Worm (Caenorhabditis elegans) whole organism, dauer: ENCODE data around the gene F35E8.6.
"Not testable (repeated sequence)": the region's sequence is repeated elsewhere in the genome, so short reads cannot be mapped to it uniquely, and the experiment has no call there.

Experiments
- unc-62 ChIP-seq: sonication (generic microtip); optimal IDR thresholded peaks from 2 replicates; lab custom pipeline; 2017; ENCODE audit warnings: missing biosample characterization, missing genetic modification reagents, missing genetic modification characterization

F35E8.6 gene

ce11 chrV:15891279-15891678 is 20.7 kb upstream of the F35E8.6 start:
- no peak for TF ChIP-seq unc-62 (GFP tag; lab: Kevin White, UChicago)

- no peak for TF ChIP-seq unc-62 (GFP tag; lab: Kevin White, UChicago)
These were observed 20.2 kb upstream of the F35E8.6 start, which contains the start of gene T06C12.12 for ce11 chrV:15891761-15892160. Gene T06C12.12, plus strand, starts transcription at chrV:15892061.

ce11 chrV:15892696-15893095 is 19.3 kb upstream of the F35E8.6 start, which contains the start of gene T06C12.11:
Gene T06C12.11, plus strand, starts transcription at chrV:15892996.
- TF ChIP-seq unc-62 (GFP tag; lab: Kevin White, UChicago), result no peak

ce11 chrV:15896671-15897070 is 15.3 kb upstream of the F35E8.6 start, which contains the start of gene nhr-213:
Gene nhr-213, minus strand, starts transcription at chrV:15896771.
- no peak for TF ChIP-seq unc-62 (GFP tag; lab: Kevin White, UChicago)

ce11 chrV:15897696-15898095 is 14.3 kb upstream of the F35E8.6 start, which contains the start of gene str-60:
Gene str-60, plus strand, starts transcription at chrV:15897996.
- no peak for TF ChIP-seq unc-62 (GFP tag; lab: Kevin White, UChicago)

ce11 chrV:15899696-15900095 is 12.3 kb upstream of the F35E8.6 start, which contains the start of gene T06C12.14:
Gene T06C12.14, plus strand, starts transcription at chrV:15899996.
- TF ChIP-seq unc-62 (GFP tag; lab: Kevin White, UChicago), result no peak

- no peak for TF ChIP-seq unc-62 (GFP tag; lab: Kevin White, UChicago)
These were observed 11.4 kb upstream of the F35E8.6 start for ce11 chrV:15900564-15900963.

- TF ChIP-seq unc-62 (GFP tag; lab: Kevin White, UChicago), result not testable (repeated sequence)
These were observed 6.4 kb upstream of the F35E8.6 start, which contains the start of the genes F35E8.1 and F35E8.2 for ce11 chrV:15905530-15905929. Gene F35E8.1, minus strand, starts transcription at chrV:15905630. Gene F35E8.2, plus strand, starts transcription at chrV:15905661.

- TF ChIP-seq unc-62 (GFP tag; lab: Kevin White, UChicago), result no peak
These were observed 729 bp downstream of the F35E8.6 start for ce11 chrV:15912677-15913076.

ce11 chrV:15913714-15914113 is 1.8 kb downstream of the F35E8.6 start, which contains the start of gene F35E8.7:
Gene F35E8.7, plus strand, starts transcription at chrV:15914014.
- no peak for TF ChIP-seq unc-62 (GFP tag; lab: Kevin White, UChicago)

ce11 chrV:15914774-15915173 is 2.8 kb downstream of the F35E8.6 start:
- TF ChIP-seq unc-62 (GFP tag; lab: Kevin White, UChicago), result no peak

ce11 chrV:15915307-15915706 is 3.4 kb downstream of the F35E8.6 start:
- no peak for TF ChIP-seq unc-62 (GFP tag; lab: Kevin White, UChicago)

ce11 chrV:15915919-15916318 is 4.0 kb downstream of the F35E8.6 start, which contains the start of gene gst-38:
Gene gst-38, minus strand, starts transcription at chrV:15916070.
- TF ChIP-seq unc-62 (GFP tag; lab: Kevin White, UChicago), result no peak

ce11 chrV:15917458-15917857 is 5.5 kb downstream of the F35E8.6 start, which contains the start of gene F35E8.9:
Gene F35E8.9, minus strand, starts transcription at chrV:15917558.
- TF ChIP-seq unc-62 (GFP tag; lab: Kevin White, UChicago), result no peak

ce11 chrV:15920273-15920672 is 8.3 kb downstream of the F35E8.6 start, which contains the start of gene F35E8.10:
Gene F35E8.10, minus strand, starts transcription at chrV:15920373.
- TF ChIP-seq unc-62 (GFP tag; lab: Kevin White, UChicago), result no peak

ce11 chrV:15921102-15921501 is 9.2 kb downstream of the F35E8.6 start, which contains the start of gene cdr-1:
Gene cdr-1, plus strand, starts transcription at chrV:15921309.
- no peak for TF ChIP-seq unc-62 (GFP tag; lab: Kevin White, UChicago)

ce11 chrV:15922979-15923378 is 11.0 kb downstream of the F35E8.6 start, which contains the start of gene F35E8.13:
Gene F35E8.13, plus strand, starts transcription at chrV:15923279.
- no peak for TF ChIP-seq unc-62 (GFP tag; lab: Kevin White, UChicago)
